Fruit fly (Drosophila melanogaster): ENCODE results near the gene RpL26.

RpL26 gene

dm6 chr3L:18895079-18895478 lies 3.6 kb upstream of the RpL26 start (continued):
- TF ChIP-seq Hsf (GFP tag; optimal IDR thresholded peaks at IDR 0.05) = no peak
- peak; percentile 40 for TF ChIP-seq abd-A (tag; optimal IDR thresholded peaks at IDR 0.05)
- peak; percentile 29 for TF ChIP-seq Med (GFP tag)
- peak; percentile 60 for TF ChIP-seq B-H2 (GFP tag; optimal IDR thresholded peaks at IDR 0.05)
- no peak for TF ChIP-seq Stat92E (GFP tag; optimal IDR thresholded peaks at IDR 0.05)
- TF ChIP-seq CG15269 (tag; optimal IDR thresholded peaks at IDR 0.05) = peak; percentile 5
- TF ChIP-seq h (optimal IDR thresholded peaks at IDR 0.05) = no peak
- no peak for TF ChIP-seq CG4360 (GFP tag; IDR thresholded peaks at IDR 0.05)
- no peak for TF ChIP-seq Hr78 (GFP tag; optimal IDR thresholded peaks at IDR 0.05)
- TF ChIP-seq Gug (GFP tag; IDR thresholded peaks at IDR 0.05) = no peak
- TF ChIP-seq tgo (GFP tag; IDR thresholded peaks at IDR 0.05) = no peak
- TF ChIP-seq Nf-YB (GFP tag; optimal IDR thresholded peaks at IDR 0.05) = no peak
- TF ChIP-seq CG7372 (GFP tag; IDR thresholded peaks at IDR 0.05) = no peak
- no peak for TF ChIP-seq ap (GFP tag; IDR thresholded peaks at IDR 0.05)
- no peak for TF ChIP-seq CG30431 (GFP tag; optimal IDR thresholded peaks at IDR 0.05)
- no peak for TF ChIP-seq gsb (GFP tag; IDR thresholded peaks at IDR 0.05)
- TF ChIP-seq lab (GFP tag; optimal IDR thresholded peaks at IDR 0.05) = peak; percentile 55
- TF ChIP-seq Gsc (GFP tag; IDR thresholded peaks at IDR 0.05) = no peak
- TF ChIP-seq luna (GFP tag; optimal IDR thresholded peaks at IDR 0.05) = no peak
- TF ChIP-seq Nf-YC (tag; optimal IDR thresholded peaks at IDR 0.05) = peak; percentile 12
- no peak for TF ChIP-seq cas (GFP tag; IDR thresholded peaks at IDR 0.05)
- TF ChIP-seq CG14965 (GFP tag; optimal IDR thresholded peaks at IDR 0.05; ENCODE audit: borderline replicate concordance) = no peak
- no peak for TF ChIP-seq H2.0 (GFP tag; IDR thresholded peaks at IDR 0.05)
- no peak for TF ChIP-seq Chrac-16 (GFP tag; optimal IDR thresholded peaks at IDR 0.05)
- peak; percentile 71 for TF ChIP-seq CG34376 (GFP tag; optimal IDR thresholded peaks at IDR 0.05)
- TF ChIP-seq sd (tag; optimal IDR thresholded peaks at IDR 0.05) = peak; percentile 72
- no peak for TF ChIP-seq jigr1 (GFP tag; IDR thresholded peaks at IDR 0.05)
- TF ChIP-seq yki (optimal IDR thresholded peaks at IDR 0.05) = no peak
- no peak for TF ChIP-seq CG11723 (GFP tag; optimal IDR thresholded peaks at IDR 0.05)
- peak; percentile 35 for TF ChIP-seq nau (GFP tag; optimal IDR thresholded peaks at IDR 0.05)
- no peak for TF ChIP-seq CG11696 (GFP tag; IDR thresholded peaks at IDR 0.05)
- TF ChIP-seq CG33557 (GFP tag; optimal IDR thresholded peaks at IDR 0.05) = no peak
- TF ChIP-seq cwo (GFP tag; optimal IDR thresholded peaks at IDR 0.05) = peak; percentile 70
- no peak for TF ChIP-seq CG12391 (tag; optimal IDR thresholded peaks at IDR 0.05)
- no peak for TF ChIP-seq Ssrp (tag; optimal IDR thresholded peaks at IDR 0.05)
- TF ChIP-seq CG17359 (tag; optimal IDR thresholded peaks at IDR 0.05) = peak; percentile 31
- TF ChIP-seq CG8765 (GFP tag; IDR thresholded peaks at IDR 0.05) = no peak
- no peak for TF ChIP-seq CG17186 (GFP tag; optimal IDR thresholded peaks at IDR 0.05)
- no peak for TF ChIP-seq CG11398 (GFP tag; optimal IDR thresholded peaks at IDR 0.05)
- TF ChIP-seq Deaf1 (tag; optimal IDR thresholded peaks at IDR 0.05) = peak; percentile 88
- TF ChIP-seq bcd (GFP tag; optimal IDR thresholded peaks at IDR 0.05) = no peak
- TF ChIP-seq CG1603 (tag; optimal IDR thresholded peaks at IDR 0.05) = no peak
- no peak for TF ChIP-seq CG14667 (GFP tag; IDR thresholded peaks at IDR 0.05)
- no peak for TF ChIP-seq CG10267 (tag; optimal IDR thresholded peaks at IDR 0.05)
- TF ChIP-seq so (GFP tag; IDR thresholded peaks at IDR 0.05) = 0 out of 3 replicates have a peak, but pooled peaks have one; percentile 22
- TF ChIP-seq onecut (GFP tag; IDR thresholded peaks at IDR 0.05) = no peak
